Fruit fly (Drosophila melanogaster) whole organism, pupa: Measurements from ENCODE around the gene Gr28a.

ENCODE experiments used
- CG14655 ChIP-seq: fragments of 200-800 bp; sonication (Bioruptor generic); optimal IDR thresholded peaks from 3 replicates; lab custom pipeline; 2017; ENCODE audit warnings: mild to moderate bottlenecking, missing biosample characterization, missing genetic modification reagents, missing genetic modification characterization
- gl ChIP-seq: fragments of 200-800 bp; sonication (Bioruptor generic); optimal IDR thresholded peaks from 2 replicates; lab custom pipeline; 2018; ENCODE audit warnings: missing biosample characterization, mild to moderate bottlenecking, missing genetic modification characterization

DNA sequence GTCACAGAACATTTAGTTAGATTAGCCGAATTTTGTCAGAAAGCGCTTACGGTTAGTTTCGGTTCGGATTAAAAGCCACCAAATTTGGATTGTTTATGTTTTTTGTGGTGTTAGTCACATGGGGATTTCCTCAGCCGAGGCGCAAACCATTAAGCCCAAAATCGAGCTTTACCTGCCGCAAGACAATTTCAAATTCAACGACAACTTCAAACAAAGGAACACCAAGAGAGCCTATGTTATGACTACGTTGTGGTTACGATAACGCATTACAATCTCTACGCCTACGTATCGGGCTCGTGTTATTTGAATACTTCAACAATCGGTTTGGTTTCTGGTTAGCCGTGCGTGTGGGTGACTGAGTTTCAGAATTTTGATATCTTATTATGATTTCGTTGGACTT is 19.2 kb upstream of the Gr28a start:
- TF ChIP-seq CG14655 (GFP tag; lab: Kevin White, UChicago) (no peak), gl (no peak)
